Worm (Caenorhabditis elegans): Measurements from ENCODE around the gene pqn-71.

DNA sequence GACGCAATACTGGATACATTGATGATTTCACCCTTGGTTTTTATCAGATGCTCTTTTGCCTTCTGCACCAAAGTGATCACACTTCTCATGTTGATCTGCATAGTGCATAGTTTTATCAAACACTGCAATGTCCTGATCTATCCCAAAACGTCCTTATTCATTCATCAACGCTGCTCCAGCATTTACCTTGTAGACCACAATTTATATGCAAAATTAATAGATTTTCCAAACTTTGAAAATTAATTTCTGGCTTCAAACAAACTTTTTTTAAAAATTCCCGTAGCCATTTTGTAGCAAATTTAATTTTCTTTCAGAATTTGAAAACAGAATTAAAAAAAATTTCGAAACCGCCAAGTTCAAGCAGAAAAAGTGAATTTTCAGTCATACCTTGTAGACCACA is 19.1 kb downstream of the pqn-71 start, which contains the start of gene C06B8.3:
- no peak for TF ChIP-seq nhr-28 (tag; optimal IDR thresholded peaks at IDR 0.05)
- no peak for TF ChIP-seq elt-3 (tag; optimal IDR thresholded peaks at IDR 0.05)
- no peak for TF ChIP-seq nhr-12 (tag; optimal IDR thresholded peaks at IDR 0.05)
- TF ChIP-seq bed-3 (GFP tag; optimal IDR thresholded peaks at IDR 0.05), result no peak
- TF ChIP-seq nhr-237 (tag; optimal IDR thresholded peaks at IDR 0.05), result no peak
- no peak for TF ChIP-seq mls-2 (tag; optimal IDR thresholded peaks at IDR 0.05)
- TF ChIP-seq pha-4 (tag; optimal IDR thresholded peaks at IDR 0.05), result no peak
- no peak for TF ChIP-seq unc-39 (tag; optimal IDR thresholded peaks at IDR 0.05)
- no peak for TF ChIP-seq ceh-43 (GFP tag; optimal IDR thresholded peaks at IDR 0.05)
- no peak for TF ChIP-seq unc-62 (GFP tag; optimal IDR thresholded peaks at IDR 0.05)
- no peak for TF ChIP-seq flh-1 (GFP tag; optimal IDR thresholded peaks at IDR 0.05)

Measured in whole organism, mixed stage, embryonic.